Fruit fly (Drosophila melanogaster) whole organism, pupa: ENCODE data around the gene beat-Ib.

Source experiments
- CG10348 ChIP-seq: fragments of 200-800 bp; sonication (Bioruptor generic); IDR thresholded peaks from 2 replicates; pipeline ENCODE4 v1.3.6; 2022; ENCODE audit warnings: missing biosample characterization, missing genetic modification characterization
- CG12605 ChIP-seq: fragments of 200-800 bp; sonication (Bioruptor generic); IDR thresholded peaks from 2 replicates; pipeline ENCODE4 v1.3.6; 2022; ENCODE audit warnings: missing biosample characterization, missing genetic modification characterization
- CG13204 ChIP-seq: fragments of 200-800 bp; sonication (Bioruptor generic); optimal IDR thresholded peaks from 2 replicates; lab custom pipeline; 2018; ENCODE audit warnings: missing biosample characterization, mild to moderate bottlenecking, missing genetic modification characterization, moderate library complexity
- CG14655 ChIP-seq: fragments of 200-800 bp; sonication (Bioruptor generic); optimal IDR thresholded peaks from 3 replicates; lab custom pipeline; 2017; ENCODE audit warnings: mild to moderate bottlenecking, missing biosample characterization, missing genetic modification reagents, missing genetic modification characterization
- CG15710 ChIP-seq: fragments of 200-800 bp; sonication (Bioruptor generic); optimal IDR thresholded peaks from 2 replicates; lab custom pipeline; 2018; ENCODE audit warnings: missing biosample characterization, mild to moderate bottlenecking, missing genetic modification characterization, moderate library complexity
- CG17806 ChIP-seq: fragments of 200-800 bp; sonication (Bioruptor generic); optimal IDR thresholded peaks from 2 replicates; lab custom pipeline; 2018; ENCODE audit warnings: missing biosample characterization, mild to moderate bottlenecking, missing genetic modification characterization, moderate library complexity
- CG32121 ChIP-seq: fragments of 200-800 bp; sonication (Bioruptor generic); IDR thresholded peaks from 2 replicates; pipeline ENCODE4 v1.3.6; 2022; ENCODE audit warnings: missing biosample characterization, missing genetic modification characterization
- CG34367 ChIP-seq: fragments of 200-800 bp; sonication (Bioruptor generic); optimal IDR thresholded peaks from 2 replicates; lab custom pipeline; 2018; ENCODE audit warnings: missing biosample characterization, mild to moderate bottlenecking, missing genetic modification characterization
- CG4496 ChIP-seq: fragments of 200-800 bp; sonication (Bioruptor generic); IDR thresholded peaks from 3 replicates; pipeline ENCODE4 v1.3.6; 2022; ENCODE audit warnings: missing biosample characterization, missing genetic modification characterization
- CG8159 ChIP-seq: fragments of 200-800 bp; sonication (Bioruptor generic); optimal IDR thresholded peaks from 3 replicates; lab custom pipeline; 2018; ENCODE audit warnings: missing biosample characterization, mild to moderate bottlenecking, missing genetic modification characterization, moderate library complexity
- CG8301 ChIP-seq: fragments of 200-800 bp; sonication (Bioruptor generic); optimal IDR thresholded peaks from 2 replicates; lab custom pipeline; 2018; ENCODE audit warnings: missing biosample characterization, mild to moderate bottlenecking, missing genetic modification characterization
- CG9948 ChIP-seq: fragments of 200-800 bp; sonication (Bioruptor generic); optimal IDR thresholded peaks from 2 replicates; lab custom pipeline; 2018; ENCODE audit warnings: missing biosample characterization, mild to moderate bottlenecking, missing genetic modification characterization, moderate library complexity
- D1 ChIP-seq: fragments of 200-800 bp; sonication (Bioruptor generic); optimal IDR thresholded peaks from 2 replicates; lab custom pipeline; 2018; ENCODE audit warnings: missing biosample characterization, mild to moderate bottlenecking, missing genetic modification characterization, moderate library complexity
- EcR ChIP-seq: fragments of 200-800 bp; sonication (Bioruptor generic); optimal IDR thresholded peaks from 3 replicates; lab custom pipeline; 2019; ENCODE audit warnings: missing biosample characterization, missing genetic modification characterization, mild to moderate bottlenecking, moderate library complexity, missing genetic modification reagents
- Ets98B ChIP-seq: fragments of 200-800 bp; sonication (Bioruptor generic); IDR thresholded peaks from 2 replicates; pipeline ENCODE4 v1.3.6; 2022; ENCODE audit warnings: missing biosample characterization, missing genetic modification characterization
- Pif1A ChIP-seq: fragments of 200-800 bp; sonication (Bioruptor generic); optimal IDR thresholded peaks from 3 replicates; lab custom pipeline; 2016; ENCODE audit warnings: missing biosample characterization, missing genetic modification characterization
- Pif1B ChIP-seq: fragments of 200-800 bp; sonication (Bioruptor generic); optimal IDR thresholded peaks from 3 replicates; lab custom pipeline; 2016; ENCODE audit warnings: missing biosample characterization, missing genetic modification characterization
- Snoo ChIP-seq: fragments of 200-800 bp; sonication (Bioruptor generic); optimal IDR thresholded peaks from 3 replicates; lab custom pipeline; 2017; ENCODE audit warnings: missing biosample characterization, mild to moderate bottlenecking, missing genetic modification characterization, inconsistent platforms
- fd96Ca ChIP-seq: fragments of 200-800 bp; sonication (Bioruptor generic); IDR thresholded peaks from 3 replicates; pipeline ENCODE4 v1.3.6; 2022; ENCODE audit warnings: missing biosample characterization, missing genetic modification characterization
- gl ChIP-seq: fragments of 200-800 bp; sonication (Bioruptor generic); optimal IDR thresholded peaks from 2 replicates; lab custom pipeline; 2018; ENCODE audit warnings: missing biosample characterization, mild to moderate bottlenecking, missing genetic modification characterization
- rn ChIP-seq: fragments of 200-800 bp; sonication (Bioruptor generic); IDR thresholded peaks from 2 replicates; pipeline ENCODE4 v1.3.6; 2022; ENCODE audit warnings: missing biosample characterization, missing genetic modification characterization

beat-Ib gene

dm6 chr2L:15962335-15962734 lies at the start of gene beat-Ib:
Gene beat-Ib (minus strand): TSS chr2L:15962435.
- no peak for TF ChIP-seq CG8301 (tag; lab: Kevin White, UChicago)
- no peak for TF ChIP-seq gl (tag; lab: Kevin White, UChicago)
- TF ChIP-seq CG32121 (GFP tag; lab: Robert Waterston, UW), result no peak
- no peak for TF ChIP-seq CG8159 (tag; lab: Kevin White, UChicago)
- TF ChIP-seq CG10348 (GFP tag; lab: Robert Waterston, UW), result no peak
- TF ChIP-seq CG14655 (GFP tag; lab: Kevin White, UChicago), result no peak
- TF ChIP-seq CG12605, result no peak
- no peak for TF ChIP-seq CG15710 (tag; lab: Kevin White, UChicago)
- TF ChIP-seq rn, result no peak
- TF ChIP-seq CG13204, result no peak
- TF ChIP-seq Ets98B (GFP tag; lab: Robert Waterston, UW), result no peak
- TF ChIP-seq fd96Ca (GFP tag; lab: Robert Waterston, UW), result no peak
- TF ChIP-seq Snoo (tag; lab: Kevin White, UChicago), result no peak

DNA sequence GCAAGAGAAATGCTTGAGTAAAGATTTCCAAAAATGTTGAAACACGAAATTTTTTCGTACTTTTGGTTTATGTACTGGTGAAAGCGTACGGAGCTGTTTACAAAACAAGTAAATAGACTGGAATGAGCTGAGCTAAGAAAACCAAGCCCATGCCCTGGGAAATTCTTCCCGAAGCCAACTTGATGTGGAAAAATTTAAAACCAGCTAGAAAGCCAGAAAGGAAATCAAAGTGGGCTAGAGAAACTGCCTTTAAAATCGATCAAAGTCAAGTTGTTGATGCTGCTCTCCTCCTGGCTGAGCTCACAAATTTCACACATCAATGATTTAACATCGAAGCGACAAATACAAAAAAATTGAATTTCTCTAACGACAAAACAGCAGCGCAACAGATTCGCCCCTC lies 43.9 kb upstream of the beat-Ib start, which contains the start of gene CG31820:
TSS of gene CG31820 (minus strand) at position 101 of the 400 bp plus-strand sequence.
- TF ChIP-seq CG13204 (no peak), Snoo (tag; lab: Kevin White, UChicago) (no peak), gl (tag; lab: Kevin White, UChicago) (no peak), CG34367 (tag; lab: Kevin White, UChicago) (no peak), Pif1A (no peak), CG8159 (tag; lab: Kevin White, UChicago) (no peak), CG17806 (no peak)

DNA sequence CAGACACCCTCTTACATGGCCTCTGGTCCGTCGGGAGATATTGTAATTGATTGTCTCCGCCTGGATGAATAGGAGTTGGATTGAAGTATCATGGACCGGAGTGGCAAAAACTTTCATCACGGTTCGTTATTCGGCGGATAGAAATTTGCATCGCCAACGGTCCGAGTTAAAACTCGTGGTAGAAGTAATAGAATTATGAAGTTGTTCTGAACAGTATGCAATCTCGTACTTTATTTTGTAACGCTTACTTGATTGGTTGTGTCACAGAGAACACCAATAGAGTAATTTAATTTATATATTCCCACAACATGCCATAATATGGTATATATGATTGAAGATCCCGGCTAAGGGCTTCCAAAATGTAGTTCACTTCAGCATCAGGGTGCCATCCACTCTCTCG lies 41.8 kb upstream of the beat-Ib start, which contains the start of the genes CG13245 and CG43816:
TSS of gene CG13245 (plus strand) at position 301 of the 400 bp plus-strand sequence.
TSS of gene CG43816 (plus strand) at position 301 of the 400 bp plus-strand sequence.
- TF ChIP-seq CG8159 (tag; lab: Kevin White, UChicago), result no peak

dm6 chr2L:16003541-16003940 lies 41.3 kb upstream of the beat-Ib start, which contains the start of gene CG34167:
Gene CG34167 (minus strand): TSS chr2L:16003641.
- TF ChIP-seq CG34367 (tag; lab: Kevin White, UChicago) (no peak), Snoo (tag; lab: Kevin White, UChicago) (no peak), CG4496 (GFP tag; lab: Robert Waterston, UW) (no peak), Pif1A (no peak), EcR (GFP tag; lab: Kevin White, UChicago) (no peak), CG8159 (tag; lab: Kevin White, UChicago) (no peak), rn (no peak), D1 (no peak), Ets98B (GFP tag; lab: Robert Waterston, UW) (no peak), CG10348 (GFP tag; lab: Robert Waterston, UW) (no peak), CG13204 (no peak), CG14655 (GFP tag; lab: Kevin White, UChicago) (no peak), CG12605 (no peak), gl (tag; lab: Kevin White, UChicago) (no peak), CG15710 (tag; lab: Kevin White, UChicago) (no peak), CG9948 (tag; lab: Kevin White, UChicago) (no peak), CG17806 (no peak), CG32121 (GFP tag; lab: Robert Waterston, UW) (no peak)

DNA sequence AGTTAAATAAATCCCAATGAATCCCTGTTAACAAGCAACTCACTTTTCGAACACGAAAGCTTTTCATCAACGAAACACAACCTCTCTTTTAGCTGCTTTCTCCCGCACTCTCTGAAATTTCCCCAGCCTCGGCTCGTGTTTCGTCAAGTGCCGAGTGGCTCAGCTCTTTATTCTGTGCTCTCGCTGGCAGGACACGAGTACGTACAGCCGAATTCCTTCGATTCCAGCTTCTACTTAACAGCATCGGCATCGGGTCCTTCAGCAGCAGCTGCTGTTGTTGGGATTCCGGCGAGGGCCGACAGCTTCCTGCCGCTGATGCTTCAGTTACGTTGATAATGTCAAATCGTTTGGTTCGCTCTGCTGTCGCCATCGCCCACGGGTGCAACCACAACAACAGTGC lies 38.0 kb upstream of the beat-Ib start, which contains the start of gene beat-Ic:
TSS of gene beat-Ic (plus strand) at position 93 of the 400 bp plus-strand sequence.
- no peak for TF ChIP-seq Pif1B
- no peak for TF ChIP-seq Pif1A
- TF ChIP-seq rn, result no peak
- TF ChIP-seq CG17806, result no peak
- TF ChIP-seq gl (tag; lab: Kevin White, UChicago), result no peak
- no peak for TF ChIP-seq CG14655 (GFP tag; lab: Kevin White, UChicago)
- no peak for TF ChIP-seq CG34367 (tag; lab: Kevin White, UChicago)
- no peak for TF ChIP-seq fd96Ca (GFP tag; lab: Robert Waterston, UW)
- no peak for TF ChIP-seq CG9948 (tag; lab: Kevin White, UChicago)
- no peak for TF ChIP-seq CG4496 (GFP tag; lab: Robert Waterston, UW)
- TF ChIP-seq Snoo (tag; lab: Kevin White, UChicago), result no peak
- no peak for TF ChIP-seq CG15710 (tag; lab: Kevin White, UChicago)
- no peak for TF ChIP-seq EcR (GFP tag; lab: Kevin White, UChicago)
- no peak for TF ChIP-seq CG32121 (GFP tag; lab: Robert Waterston, UW)
- TF ChIP-seq CG12605, result no peak
- TF ChIP-seq, all 21 proteins: peak for 0

dm6 chr2L:15979186-15979585 lies 17.0 kb upstream of the beat-Ib start, which contains the start of gene CG10839:
Gene CG10839 (plus strand): TSS chr2L:15979486.
- TF ChIP-seq CG8301 (tag; lab: Kevin White, UChicago), result no peak
- no peak for TF ChIP-seq CG12605
- TF ChIP-seq CG8159 (tag; lab: Kevin White, UChicago), result no peak
- TF ChIP-seq Snoo (tag; lab: Kevin White, UChicago), result no peak
- TF ChIP-seq Ets98B (GFP tag; lab: Robert Waterston, UW), result no peak
- no peak for TF ChIP-seq fd96Ca (GFP tag; lab: Robert Waterston, UW)
- TF ChIP-seq EcR (GFP tag; lab: Kevin White, UChicago), result no peak
- no peak for TF ChIP-seq Pif1B
- no peak for TF ChIP-seq CG10348 (GFP tag; lab: Robert Waterston, UW)
- no peak for TF ChIP-seq CG4496 (GFP tag; lab: Robert Waterston, UW)
- TF ChIP-seq gl (tag; lab: Kevin White, UChicago), result no peak
- no peak for TF ChIP-seq CG15710 (tag; lab: Kevin White, UChicago)
- TF ChIP-seq CG17806, result no peak
- no peak for TF ChIP-seq CG14655 (GFP tag; lab: Kevin White, UChicago)
- TF ChIP-seq D1, result no peak
